Fruit fly (Drosophila melanogaster) whole organism, embryonic: Measurements from ENCODE around the gene HP1e.
A peak's percentile ranks its signal among the peaks of the same experiment; 100 is the strongest.

Experiments
- Abd-B ChIP-seq: fragments of 200-800 bp; sonication (Bioruptor generic); optimal IDR thresholded peaks from 2 replicates; lab custom pipeline; 2018; ENCODE audit warnings: missing biosample characterization, mild to moderate bottlenecking, missing genetic modification characterization, moderate library complexity
- B-H1 ChIP-seq: fragments of 200-800 bp; sonication (Bioruptor generic); IDR thresholded peaks from 3 replicates; pipeline ENCODE4 v1.3.6; 2022; ENCODE audit warnings: missing biosample characterization, missing genetic modification characterization
- CG10366 ChIP-seq: fragments of 200-800 bp; sonication (Bioruptor generic); IDR thresholded peaks from 2 replicates; pipeline ENCODE4 v1.3.6; 2022; ENCODE audit warnings: missing biosample characterization, missing genetic modification characterization
- CG11695 ChIP-seq: fragments of 200-800 bp; sonication (Bioruptor generic); IDR thresholded peaks from 3 replicates; pipeline ENCODE4 v1.3.6; 2022; ENCODE audit warnings: missing biosample characterization, missing genetic modification characterization
- CG12391 ChIP-seq: fragments of 200-800 bp; sonication (Bioruptor generic); optimal IDR thresholded peaks from 3 replicates; lab custom pipeline; 2018; ENCODE audit warnings: missing biosample characterization, mild to moderate bottlenecking, missing genetic modification characterization, moderate library complexity
- CG12744 ChIP-seq: fragments of 200-800 bp; sonication (Bioruptor generic); optimal IDR thresholded peaks from 2 replicates; lab custom pipeline; 2016; ENCODE audit warnings: missing biosample characterization, missing genetic modification characterization
- CG13624 ChIP-seq: fragments of 200-800 bp; sonication (Bioruptor generic); optimal IDR thresholded peaks from 2 replicates; lab custom pipeline; 2016; ENCODE audit warnings: missing biosample characterization, missing genetic modification characterization
- CG14441 ChIP-seq: fragments of 200-800 bp; sonication (Bioruptor generic); IDR thresholded peaks from 2 replicates; pipeline ENCODE4 v1.3.6; 2022; ENCODE audit warnings: missing biosample characterization, missing genetic modification characterization
- CG14667 ChIP-seq: fragments of 200-800 bp; sonication (Bioruptor generic); IDR thresholded peaks from 2 replicates; pipeline ENCODE4 v1.3.6; 2022; ENCODE audit warnings: missing biosample characterization, missing genetic modification characterization
- CG14710 ChIP-seq: fragments of 200-800 bp; sonication (Bioruptor generic); optimal IDR thresholded peaks from 3 replicates; lab custom pipeline; 2019; ENCODE audit warnings: missing biosample characterization, mild to moderate bottlenecking, missing genetic modification characterization, moderate library complexity
- CG15514 ChIP-seq: fragments of 200-800 bp; sonication (Bioruptor generic); optimal IDR thresholded peaks from 3 replicates; lab custom pipeline; 2017; ENCODE audit warnings: missing biosample characterization, missing genetic modification characterization, mild to moderate bottlenecking, moderate library complexity, missing genetic modification reagents
- CG15601 ChIP-seq: fragments of 200-800 bp; sonication (Bioruptor generic); optimal IDR thresholded peaks from 3 replicates; lab custom pipeline; 2019; ENCODE audit warnings: missing biosample characterization, mild to moderate bottlenecking, missing genetic modification characterization, moderate library complexity
- CG17802 ChIP-seq: fragments of 200-800 bp; sonication (Bioruptor generic); optimal IDR thresholded peaks from 2 replicates; lab custom pipeline; 2018; ENCODE audit warnings: missing biosample characterization, mild to moderate bottlenecking, missing genetic modification characterization, moderate library complexity
- CG2199 ChIP-seq: fragments of 200-800 bp; sonication (Bioruptor generic); IDR thresholded peaks from 3 replicates; pipeline ENCODE4 v1.3.6; 2022; ENCODE audit warnings: missing biosample characterization, missing genetic modification characterization
- CG2875 ChIP-seq: fragments of 200-800 bp; sonication (Bioruptor generic); optimal IDR thresholded peaks from 2 replicates; lab custom pipeline; 2017; ENCODE audit warnings: missing biosample characterization, mild to moderate bottlenecking, missing genetic modification characterization, missing genetic modification reagents
- CG32772 ChIP-seq: fragments of 200-800 bp; sonication (Bioruptor generic); IDR thresholded peaks from 2 replicates; pipeline ENCODE4 v1.3.6; 2022; ENCODE audit warnings: missing biosample characterization, missing genetic modification characterization
- CG4404 ChIP-seq: fragments of 200-800 bp; sonication (Bioruptor generic); IDR thresholded peaks from 2 replicates; pipeline ENCODE4 v1.3.6; 2022; ENCODE audit warnings: missing biosample characterization, missing genetic modification characterization
- CG6654 ChIP-seq: fragments of 200-800 bp; sonication (Bioruptor generic); optimal IDR thresholded peaks from 2 replicates; lab custom pipeline; 2017; ENCODE audit warnings: missing biosample characterization, mild to moderate bottlenecking, missing genetic modification characterization
- CG8290 ChIP-seq, 3 experiments: fragments of 200-800 bp; sonication (Bioruptor generic); optimal IDR thresholded peaks; 2 replicates each; lab custom pipeline; 2016 to 2019; ENCODE audit warnings: missing biosample characterization in 3 of 3, missing genetic modification characterization in 3 of 3, mild to moderate bottlenecking in 2 of 3, moderate library complexity in 1 of 3
- Deaf1 ChIP-seq: fragments of 200-800 bp; optimal IDR thresholded peaks from 3 replicates; lab custom pipeline; 2019; ENCODE audit warnings: missing biosample characterization, mild to moderate bottlenecking, missing genetic modification characterization, moderate library complexity
- Dek ChIP-seq: fragments of 200-800 bp; sonication (Bioruptor generic); optimal IDR thresholded peaks from 3 replicates; lab custom pipeline; 2019; ENCODE audit warnings: missing biosample characterization, mild to moderate bottlenecking, missing genetic modification characterization, moderate library complexity
- E2f1 ChIP-seq: fragments of 200-800 bp; sonication (Bioruptor generic); IDR thresholded peaks from 2 replicates; pipeline ENCODE4 v1.3.6; 2022; ENCODE audit warnings: missing biosample characterization, missing genetic modification characterization
- Ets65A ChIP-seq: fragments of 200-800 bp; sonication (Bioruptor generic); peaks from one replicate; lab custom pipeline; 2016; ENCODE audit warnings: missing biosample characterization, missing genetic modification characterization
- Fer1 ChIP-seq: fragments of 200-800 bp; sonication (Bioruptor generic); optimal IDR thresholded peaks from 2 replicates; lab custom pipeline; 2017; ENCODE audit warnings: missing biosample characterization, mild to moderate bottlenecking, missing genetic modification characterization
- HHEX ChIP-seq: fragments of 200-800 bp; sonication (Bioruptor generic); optimal IDR thresholded peaks from 3 replicates; lab custom pipeline; 2017; ENCODE audit warnings: missing biosample characterization, mild to moderate bottlenecking, missing genetic modification characterization, missing genetic modification reagents
- HmgD ChIP-seq: fragments of 200-800 bp; sonication (Bioruptor generic); optimal IDR thresholded peaks from 3 replicates; lab custom pipeline; 2016; ENCODE audit warnings: missing biosample characterization, missing genetic modification characterization
- Hmr ChIP-seq: fragments of 200-800 bp; sonication (Bioruptor generic); optimal IDR thresholded peaks from 3 replicates; lab custom pipeline; 2017; ENCODE audit warnings: mild to moderate bottlenecking, missing biosample characterization, missing genetic modification reagents, missing genetic modification characterization
- Jarid2 ChIP-seq: fragments of 200-800 bp; sonication (Bioruptor generic); optimal IDR thresholded peaks from 3 replicates; lab custom pipeline; 2017; ENCODE audit warnings: mild to moderate bottlenecking, missing biosample characterization, missing genetic modification reagents, missing genetic modification characterization
- Lpt ChIP-seq: fragments of >200 bp; optimal IDR thresholded peaks from 2 replicates; lab custom pipeline; 2018; ENCODE audit warnings: missing biosample characterization, missing genetic modification characterization
- MESR4 ChIP-seq: fragments of 200-800 bp; sonication (Bioruptor generic); optimal IDR thresholded peaks from 2 replicates; lab custom pipeline; 2018; ENCODE audit warnings: missing biosample characterization, mild to moderate bottlenecking, missing genetic modification characterization, moderate library complexity
- Med ChIP-seq: fragments of 200-800 bp; sonication (Bioruptor generic); peaks from one replicate; lab custom pipeline; 2016; ENCODE audit warnings: missing biosample characterization, missing genetic modification characterization, mild to moderate bottlenecking, inconsistent platforms, moderate library complexity
- Mes4 ChIP-seq: fragments of 200-800 bp; sonication (Bioruptor generic); optimal IDR thresholded peaks from 2 replicates; lab custom pipeline; 2016; ENCODE audit warnings: missing biosample characterization, missing genetic modification characterization
- Sox100B ChIP-seq: fragments of 200-800 bp; sonication (Bioruptor generic); optimal IDR thresholded peaks from 3 replicates; lab custom pipeline; 2018; ENCODE audit warnings: missing biosample characterization, mild to moderate bottlenecking, missing genetic modification characterization
- Sry-δ ChIP-seq: fragments of 200-800 bp; sonication (Bioruptor generic); optimal IDR thresholded peaks from 2 replicates; lab custom pipeline; 2016; ENCODE audit warnings: missing biosample characterization, missing genetic modification characterization
- Taf1 ChIP-seq: fragments of 200-800 bp; sonication (Bioruptor generic); IDR thresholded peaks from 2 replicates; pipeline ENCODE4 v1.3.6; 2022; ENCODE audit warnings: missing biosample characterization, missing genetic modification characterization
- YL-1 ChIP-seq: fragments of 200-800 bp; sonication (Bioruptor generic); optimal IDR thresholded peaks from 3 replicates; lab custom pipeline; 2017; ENCODE audit warnings: missing biosample characterization, mild to moderate bottlenecking, missing genetic modification characterization
- ab ChIP-seq: fragments of 200-800 bp; sonication (Bioruptor generic); optimal IDR thresholded peaks from 2 replicates; lab custom pipeline; 2016; ENCODE audit warnings: missing biosample characterization, missing genetic modification characterization
- abd-A ChIP-seq: fragments of 200-800 bp; sonication (Bioruptor generic); optimal IDR thresholded peaks from 3 replicates; lab custom pipeline; 2019; ENCODE audit warnings: missing biosample characterization, mild to moderate bottlenecking, missing genetic modification characterization, moderate library complexity
- amos ChIP-seq: fragments of 200-800 bp; sonication (Bioruptor generic); IDR thresholded peaks from 2 replicates; pipeline ENCODE4 v1.3.6; 2022; ENCODE audit warnings: missing biosample characterization, missing genetic modification characterization; ENCODE audit not compliant: partially characterized antibody
- bbx ChIP-seq: fragments of 200-800 bp; sonication (Bioruptor generic); IDR thresholded peaks from 2 replicates; pipeline ENCODE4 v1.3.6; 2022; ENCODE audit warnings: missing biosample characterization, missing genetic modification characterization; ENCODE audit not compliant: partially characterized antibody
- chif ChIP-seq, 2 experiments: fragments of 200-800 bp; sonication (Bioruptor generic); optimal IDR thresholded peaks; 3 replicates each; lab custom pipeline; 2016; ENCODE audit warnings: missing biosample characterization in 2 of 2, missing genetic modification characterization in 2 of 2
- chn ChIP-seq: fragments of 200-800 bp; sonication (Bioruptor generic); optimal IDR thresholded peaks from 2 replicates; lab custom pipeline; 2016; ENCODE audit warnings: missing biosample characterization, missing genetic modification characterization
- dmrt11E ChIP-seq: fragments of 200-800 bp; sonication (Bioruptor generic); optimal IDR thresholded peaks from 3 replicates; lab custom pipeline; 2018; ENCODE audit warnings: missing biosample characterization, mild to moderate bottlenecking, missing genetic modification characterization, moderate library complexity
- dmrt99B ChIP-seq: fragments of 200-800 bp; sonication (Bioruptor generic); optimal IDR thresholded peaks from 2 replicates; lab custom pipeline; 2018; ENCODE audit warnings: missing biosample characterization, mild to moderate bottlenecking, missing genetic modification characterization, moderate library complexity
- ewg ChIP-seq: fragments of 200-800 bp; sonication (Bioruptor generic); optimal IDR thresholded peaks from 3 replicates; lab custom pipeline; 2017; ENCODE audit warnings: mild to moderate bottlenecking, missing biosample characterization, missing genetic modification reagents, missing genetic modification characterization
- hth ChIP-seq: fragments of >200 bp; optimal IDR thresholded peaks from 2 replicates; lab custom pipeline; 2017; ENCODE audit warnings: inconsistent platforms
- lmd ChIP-seq: fragments of 200-800 bp; sonication (Bioruptor generic); IDR thresholded peaks from 2 replicates; pipeline ENCODE4 v1.3.6; 2022; ENCODE audit warnings: missing biosample characterization, missing genetic modification characterization
- luna ChIP-seq: fragments of 200-800 bp; sonication (Bioruptor generic); optimal IDR thresholded peaks from 2 replicates; lab custom pipeline; 2016; ENCODE audit warnings: missing biosample characterization, missing genetic modification characterization
- maf-S ChIP-seq: fragments of 200-800 bp; sonication (Bioruptor generic); optimal IDR thresholded peaks from 2 replicates; lab custom pipeline; 2016; ENCODE audit warnings: missing biosample characterization, missing genetic modification characterization
- psq ChIP-seq: fragments of 200-800 bp; sonication (Bioruptor generic); optimal IDR thresholded peaks from 2 replicates; lab custom pipeline; 2017; ENCODE audit warnings: missing biosample characterization, missing genetic modification characterization
- tio ChIP-seq: fragments of 200-800 bp; sonication (Bioruptor generic); optimal IDR thresholded peaks from 2 replicates; lab custom pipeline; 2017; ENCODE audit warnings: missing biosample characterization, missing genetic modification characterization, inconsistent platforms

HP1e gene

dm6 chr3R:9353276-9353652, 31.7 kb downstream of the HP1e start (continued):
- TF ChIP-seq bbx (GFP tag; lab: Robert Waterston, UW) (no peak), CG14441 (GFP tag; lab: Robert Waterston, UW) (no peak), Abd-B (GFP tag; lab: Kevin White, UChicago) (no peak), Dek (tag; lab: Kevin White, UChicago) (peak; percentile 89), CG4404 (GFP tag; lab: Robert Waterston, UW) (no peak), Sox100B (GFP tag; lab: Kevin White, UChicago) (peak; percentile 91), CG14710 (tag; lab: Kevin White, UChicago) (peak; percentile 92), YL-1 (GFP tag; lab: Kevin White, UChicago) (peak; percentile 47), CG17802 (tag; lab: Kevin White, UChicago) (peak; percentile 26), CG6654 (GFP tag; lab: Kevin White, UChicago) (peak; percentile 63), CG2875 (GFP tag; lab: Kevin White, UChicago) (peak; percentile 77), B-H1 (GFP tag; lab: Robert Waterston, UW) (no peak), CG15601 (peak; percentile 90), Ets65A (peak; percentile 91), CG14667 (no peak), CG10366 (GFP tag; lab: Robert Waterston, UW) (no peak), Fer1 (GFP tag; lab: Kevin White, UChicago) (peak; percentile 87), maf-S (GFP tag; lab: Kevin White, UChicago) (peak; percentile 13), CG11695 (GFP tag; lab: Robert Waterston, UW) (no peak), HmgD (GFP tag; lab: Kevin White, UChicago) (no peak), CG8290 (GFP tag; optimal IDR thresholded peaks at IDR 0.05; lab: Kevin White, UChicago) (peak; percentile 64), CG8290 (tag; optimal IDR thresholded peaks at IDR 0.05; lab: Kevin White, UChicago) (peak in 1 of 2 experiments; percentile 51), hth (lab: Kevin White, UChicago) (no peak), chn (peak; percentile 49), E2f1 (GFP tag; lab: Robert Waterston, UW) (no peak), tio (GFP tag; lab: Kevin White, UChicago) (peak; percentile 85), CG2199 (GFP tag; lab: Robert Waterston, UW) (no peak), lmd (GFP tag; lab: Robert Waterston, UW) (no peak), luna (GFP tag; lab: Kevin White, UChicago) (no peak), chif (GFP tag; optimal IDR thresholded peaks at IDR 0.05; lab: Kevin White, UChicago) (peak; percentile 32 to 41), ab (GFP tag; lab: Kevin White, UChicago) (no peak), Deaf1 (tag; lab: Kevin White, UChicago) (peak; percentile 63), Hmr (peak; percentile 85), Med (GFP tag; lab: Kevin White, UChicago) (peak; percentile 85), dmrt11E (peak; percentile 84), CG12744 (no peak), CG13624 (GFP tag; lab: Kevin White, UChicago) (peak; percentile 6), CG15514 (GFP tag; lab: Kevin White, UChicago) (peak; percentile 69), Lpt (GFP tag; lab: Kevin White, UChicago) (no peak), ewg (peak; percentile 59), HHEX (GFP tag; lab: Kevin White, UChicago) (peak; percentile 87), amos (no peak), dmrt99B (tag; lab: Kevin White, UChicago) (peak; percentile 94), Jarid2 (GFP tag; lab: Kevin White, UChicago) (no peak), psq (GFP tag; lab: Kevin White, UChicago) (peak; percentile 59), CG12391 (tag; lab: Kevin White, UChicago) (peak; percentile 95), abd-A (tag; lab: Kevin White, UChicago) (peak; percentile 56), CG32772 (GFP tag; lab: Robert Waterston, UW) (no peak), Taf1 (no peak), MESR4 (GFP tag; lab: Kevin White, UChicago) (no peak), Mes4 (GFP tag; lab: Kevin White, UChicago) (peak; percentile 44), Sry-δ (GFP tag; lab: Kevin White, UChicago) (no peak)
